Worm (Caenorhabditis elegans): ENCODE measurements around the gene F53A2.9.

The F53A2.9 gene

ce11 chrIII:13380196-13380595 lies 21.0 kb upstream of the F53A2.9 start, which contains the start of gene T03F6.6:
T03F6.6 (minus strand) TSS chrIII:13380296.
- no peak for TF ChIP-seq nhr-41 (GFP tag; IDR thresholded peaks at IDR 0.05)
- TF ChIP-seq lin-15B (tag; optimal IDR thresholded peaks at IDR 0.05) = no peak
- no peak for TF ChIP-seq spr-1 (tag; optimal IDR thresholded peaks at IDR 0.05)
- TF ChIP-seq ces-1 (GFP tag; optimal IDR thresholded peaks at IDR 0.05) = no peak
- TF ChIP-seq tra-1 (GFP tag; IDR thresholded peaks at IDR 0.05) = no peak
- TF ChIP-seq Y5F2A.4 (GFP tag; optimal IDR thresholded peaks at IDR 0.05) = no peak
- TF ChIP-seq ceh-82 (tag; optimal IDR thresholded peaks at IDR 0.05) = no peak
- TF ChIP-seq Y48G9A.11 (GFP tag; IDR thresholded peaks at IDR 0.05) = no peak
- TF ChIP-seq lin-1 (GFP tag; IDR thresholded peaks at IDR 0.05) = no peak
- TF ChIP-seq duxl-1 (tag; optimal IDR thresholded peaks at IDR 0.05; ENCODE audit: poor library complexity) = no peak

- TF ChIP-seq unc-39 (tag; optimal IDR thresholded peaks at IDR 0.05) = no peak
- TF ChIP-seq mxl-3 (GFP tag; optimal IDR thresholded peaks at IDR 0.05) = no peak
- TF ChIP-seq lin-15B (tag; optimal IDR thresholded peaks at IDR 0.05) = no peak
- peak; percentile 44 for TF ChIP-seq aha-1 (tag)
Observed at ce11 chrIII:13378242-13378641, 19.1 kb upstream of the F53A2.9 start, which contains the start of gene T03F6.10. T03F6.10 (minus strand) TSS chrIII:13378342.

- TF ChIP-seq tra-1 (GFP tag; IDR thresholded peaks at IDR 0.05) (peak; percentile 64; the same call in 1 of the 2 replicates), nhr-77 (tag; optimal IDR thresholded peaks at IDR 0.05) (peak; percentile 51), mdl-1 (tag; optimal IDR thresholded peaks at IDR 0.05) (peak in 1 of 2 experiments; percentile 62), dmd-6 (GFP tag; IDR thresholded peaks at IDR 0.05) (peak; percentile 70), ctbp-1 (GFP tag; IDR thresholded peaks at IDR 0.05) (0 out of 2 replicates have a peak, but pooled peaks have one; percentile 25), F44E2.7 (GFP tag; IDR thresholded peaks at IDR 0.05) (no peak), T26A8.4 (GFP tag; IDR thresholded peaks at IDR 0.05) (no peak), nhr-76 (tag; optimal IDR thresholded peaks at IDR 0.05) (no peak), hlh-30 (tag; optimal IDR thresholded peaks at IDR 0.05; ENCODE audit: insufficient read depth) (peak; percentile 75), tag-97 (GFP tag; IDR thresholded peaks at IDR 0.05) (no peak), dve-1 (tag; optimal IDR thresholded peaks at IDR 0.05; ENCODE audit: insufficient read depth) (peak; percentile 55), nhr-48 (tag; optimal IDR thresholded peaks at IDR 0.05) (peak; percentile 72), mep-1 (tag; optimal IDR thresholded peaks at IDR 0.05) (peak; percentile 69), hmg-1.1 (GFP tag; IDR thresholded peaks at IDR 0.05) (peak; percentile 70), Y105C5A.15 (GFP tag; IDR thresholded peaks at IDR 0.05) (no peak), set-16 (GFP tag; IDR thresholded peaks at IDR 0.05) (peak; percentile 54), hlh-11 (tag; optimal IDR thresholded peaks at IDR 0.05) (peak; percentile 87), nhr-28 (tag; optimal IDR thresholded peaks at IDR 0.05) (peak; percentile 55), lin-38 (GFP tag; IDR thresholded peaks at IDR 0.05) (peak; percentile 33; the same call in 1 of the 2 replicates), daf-16 (GFP tag; optimal IDR thresholded peaks at IDR 0.05) (peak in 1 of 2 experiments; percentile 10), daf-16 (tag; optimal IDR thresholded peaks at IDR 0.05) (peak; percentile 87), pqm-1 (tag; optimal IDR thresholded peaks at IDR 0.05) (peak; percentile 79), mdt-29 (GFP tag; IDR thresholded peaks at IDR 0.05) (no peak), mxl-2 (GFP tag; conservative IDR thresholded peaks at IDR 0.05) (no peak), php-3 (GFP tag; IDR thresholded peaks at IDR 0.05) (0 out of 2 replicates have a peak, but pooled peaks have one; percentile 48), aha-1 (tag) (peak; percentile 95), lin-29 (GFP tag; IDR thresholded peaks at IDR 0.05) (no peak), ZK546.5 (tag; optimal IDR thresholded peaks at IDR 0.05) (no peak), mes-2 (tag; optimal IDR thresholded peaks at IDR 0.05; ENCODE audit: poor library complexity, severe bottlenecking) (peak; percentile 50), fkh-10 (GFP tag; optimal IDR thresholded peaks at IDR 0.05) (no peak), lsy-2 (tag; optimal IDR thresholded peaks at IDR 0.05) (peak in 1 of 2 experiments; percentile 55), nhr-25 (tag; optimal IDR thresholded peaks at IDR 0.05; ENCODE audit: borderline replicate concordance, insufficient read depth) (no peak), arid-1 (GFP tag; conservative IDR thresholded peaks at IDR 0.05) (no peak), daf-12 (tag; optimal IDR thresholded peaks at IDR 0.05) (no peak), F37D6.2 (tag; optimal IDR thresholded peaks at IDR 0.05) (no peak), lir-3 (tag; optimal IDR thresholded peaks at IDR 0.05) (no peak)
Observed at ce11 chrIII:13377249-13377648, 18.1 kb upstream of the F53A2.9 start.
